Fruit fly (Drosophila melanogaster) whole organism, embryonic: ENCODE results near the gene CG18749.

Experiments used
- Awh ChIP-seq: fragments of 200-800 bp; sonication (Bioruptor generic); IDR thresholded peaks from 2 replicates; pipeline ENCODE4, ENCODE4 v1.3.6; 2022; ENCODE audit warnings: missing biosample characterization, missing genetic modification characterization
- CG10267 ChIP-seq: fragments of 200-800 bp; sonication (Bioruptor generic); optimal IDR thresholded peaks from 2 replicates; lab custom pipeline; 2018; ENCODE audit warnings: missing biosample characterization, mild to moderate bottlenecking, missing genetic modification characterization, moderate library complexity
- CG10959 ChIP-seq: fragments of 200-800 bp; sonication (Bioruptor generic); IDR thresholded peaks from 2 replicates; pipeline ENCODE4 v1.3.6; 2022; ENCODE audit warnings: missing biosample characterization, missing genetic modification characterization
- CG10979 ChIP-seq: fragments of 200-800 bp; sonication (Bioruptor generic); optimal IDR thresholded peaks from 2 replicates; lab custom pipeline; 2018; ENCODE audit warnings: missing biosample characterization, mild to moderate bottlenecking, missing genetic modification characterization, moderate library complexity
- CG11504 ChIP-seq: fragments of 200-800 bp; sonication (Bioruptor generic); optimal IDR thresholded peaks from 3 replicates; lab custom pipeline; 2019; ENCODE audit warnings: missing biosample characterization, mild to moderate bottlenecking, missing genetic modification characterization, moderate library complexity
- CG12769 ChIP-seq: fragments of 200-800 bp; sonication (Bioruptor generic); optimal IDR thresholded peaks from 2 replicates; lab custom pipeline; 2019; ENCODE audit warnings: missing biosample characterization, mild to moderate bottlenecking, missing genetic modification characterization, moderate library complexity
- CG17328 ChIP-seq: fragments of 200-800 bp; sonication (Bioruptor generic); IDR thresholded peaks from 2 replicates; pipeline ENCODE4 v1.3.6; 2022; ENCODE audit warnings: missing biosample characterization, missing genetic modification characterization
- CG17361 ChIP-seq: fragments of 200-800 bp; sonication (Bioruptor generic); IDR thresholded peaks from 3 replicates; pipeline ENCODE4 v1.3.6; 2022; ENCODE audit warnings: missing biosample characterization, missing genetic modification characterization
- CG17612 ChIP-seq: fragments of 200-800 bp; sonication (Bioruptor generic); IDR thresholded peaks from 2 replicates; pipeline ENCODE4 v1.3.6; 2022; ENCODE audit warnings: missing biosample characterization, missing genetic modification characterization
- CG18262 ChIP-seq: fragments of 200-800 bp; optimal IDR thresholded peaks from 3 replicates; lab custom pipeline; 2019; ENCODE audit warnings: missing biosample characterization, mild to moderate bottlenecking, missing genetic modification characterization, moderate library complexity
- CG2202 ChIP-seq: fragments of 200-800 bp; sonication (Bioruptor generic); optimal IDR thresholded peaks from 2 replicates; lab custom pipeline; 2018; ENCODE audit warnings: missing biosample characterization, mild to moderate bottlenecking, missing genetic modification characterization
- CG30431 ChIP-seq: fragments of 200-800 bp; sonication (Bioruptor generic); optimal IDR thresholded peaks from 2 replicates; lab custom pipeline; 2017; ENCODE audit warnings: missing biosample characterization, missing genetic modification characterization
- CG31441 ChIP-seq: fragments of 200-800 bp; sonication (Bioruptor generic); IDR thresholded peaks from 2 replicates; pipeline ENCODE4 v1.3.6; 2022; ENCODE audit warnings: missing biosample characterization, missing genetic modification characterization
- CG4404 ChIP-seq: fragments of 200-800 bp; sonication (Bioruptor generic); IDR thresholded peaks from 2 replicates; pipeline ENCODE4 v1.3.6; 2022; ENCODE audit warnings: missing biosample characterization, missing genetic modification characterization
- CG4820 ChIP-seq: fragments of 200-800 bp; sonication (Bioruptor generic); optimal IDR thresholded peaks from 3 replicates; lab custom pipeline; 2016; ENCODE audit warnings: missing biosample characterization, missing genetic modification characterization
- CG6272 ChIP-seq: fragments of 200-800 bp; sonication (Bioruptor generic); IDR thresholded peaks from 2 replicates; pipeline ENCODE4 v1.3.6; 2022; ENCODE audit warnings: missing biosample characterization, missing genetic modification characterization
- CG6813 ChIP-seq: fragments of 200-800 bp; sonication (Bioruptor generic); optimal IDR thresholded peaks from 2 replicates; lab custom pipeline; 2017; ENCODE audit warnings: missing biosample characterization, missing genetic modification characterization, mild to moderate bottlenecking, moderate library complexity, missing genetic modification reagents
- CG7745 ChIP-seq: fragments of 200-800 bp; sonication (Bioruptor generic); optimal IDR thresholded peaks from 2 replicates; lab custom pipeline; 2018; ENCODE audit warnings: missing biosample characterization, mild to moderate bottlenecking, missing genetic modification characterization, moderate library complexity
- CG8281 ChIP-seq: fragments of 200-800 bp; sonication (Bioruptor generic); optimal IDR thresholded peaks from 2 replicates; lab custom pipeline; 2018; ENCODE audit warnings: missing biosample characterization, mild to moderate bottlenecking, missing genetic modification characterization, moderate library complexity
- CG8388 ChIP-seq: fragments of 200-800 bp; sonication (Bioruptor generic); optimal IDR thresholded peaks from 2 replicates; lab custom pipeline; 2019; ENCODE audit warnings: missing biosample characterization, mild to moderate bottlenecking, missing genetic modification characterization, moderate library complexity
- CG8765 ChIP-seq: fragments of 200-800 bp; sonication (Bioruptor generic); IDR thresholded peaks from 2 replicates; pipeline ENCODE4 v1.3.6; 2022; ENCODE audit warnings: missing biosample characterization, missing genetic modification characterization
- CG8924 ChIP-seq: fragments of 200-800 bp; optimal IDR thresholded peaks from 3 replicates; lab custom pipeline; 2019; ENCODE audit warnings: missing biosample characterization, mild to moderate bottlenecking, missing genetic modification characterization, moderate library complexity
- CG9215 ChIP-seq: fragments of 200-800 bp; sonication (Bioruptor generic); IDR thresholded peaks from 2 replicates; pipeline ENCODE4 v1.3.6; 2022; ENCODE audit warnings: missing biosample characterization, missing genetic modification characterization
- CG9727 ChIP-seq: fragments of 200-800 bp; sonication (Bioruptor generic); optimal IDR thresholded peaks from 3 replicates; lab custom pipeline; 2017; ENCODE audit warnings: missing biosample characterization, mild to moderate bottlenecking, missing genetic modification characterization
- CrebB ChIP-seq: fragments of 200-800 bp; sonication (Bioruptor generic); optimal IDR thresholded peaks from 3 replicates; lab custom pipeline; 2018; ENCODE audit warnings: missing biosample characterization, mild to moderate bottlenecking, missing genetic modification characterization
- D ChIP-seq, 2 experiments: fragments of 200-800 bp in 1 of 2; fragments of >200 bp in 1 of 2; sonication (Bioruptor generic) in 1 of 2; optimal IDR thresholded peaks; 2 replicates in 1 of 2; 3 replicates in 1 of 2; lab custom pipeline; 2017; ENCODE audit warnings: mild to moderate bottlenecking in 1 of 2, missing biosample characterization in 1 of 2, missing genetic modification characterization in 1 of 2, missing genetic modification reagents in 1 of 2
- Elba2 ChIP-seq: fragments of 200-800 bp; sonication (Bioruptor generic); optimal IDR thresholded peaks from 3 replicates; lab custom pipeline; 2016; ENCODE audit warnings: missing biosample characterization, missing genetic modification characterization
- HLH3B ChIP-seq: fragments of 200-800 bp; sonication (Bioruptor generic); IDR thresholded peaks from 2 replicates; pipeline ENCODE4 v1.3.6; 2022; ENCODE audit warnings: missing biosample characterization, missing genetic modification characterization
- Pdp1 ChIP-seq, 2 experiments: fragments of 200-800 bp; sonication (Bioruptor generic); optimal IDR thresholded peaks; 3 replicates each; lab custom pipeline; 2016; ENCODE audit warnings: missing biosample characterization in 2 of 2, missing genetic modification characterization in 2 of 2, mild to moderate bottlenecking in 1 of 2, moderate library complexity in 1 of 2
- Sry-δ ChIP-seq: fragments of 200-800 bp; sonication (Bioruptor generic); optimal IDR thresholded peaks from 2 replicates; lab custom pipeline; 2016; ENCODE audit warnings: missing biosample characterization, missing genetic modification characterization
- Trl ChIP-seq, 3 experiments: fragments of >200 bp in 2 of 3; fragments of 200-800 bp in 1 of 3; sonication (Bioruptor generic) in 1 of 3; optimal IDR thresholded peaks; 2 replicates in 1 of 3; 3 replicates in 2 of 3; lab custom pipeline; 2016 to 2017; ENCODE audit warnings: missing biosample characterization in 1 of 3, missing genetic modification characterization in 1 of 3
- Xbp1 ChIP-seq: fragments of 200-800 bp; sonication (Bioruptor generic); optimal IDR thresholded peaks from 3 replicates; lab custom pipeline; 2016; ENCODE audit warnings: missing biosample characterization, mild to moderate bottlenecking, missing genetic modification characterization
- az2 ChIP-seq: fragments of 200-800 bp; sonication (Bioruptor generic); optimal IDR thresholded peaks from 3 replicates; lab custom pipeline; 2016; ENCODE audit warnings: missing biosample characterization, missing genetic modification characterization
- bsh ChIP-seq, 2 experiments: fragments of 200-800 bp; sonication (Bioruptor generic); optimal IDR thresholded peaks; 2 replicates each; lab custom pipeline; 2017 to 2018; ENCODE audit warnings: mild to moderate bottlenecking in 2 of 2, missing biosample characterization in 2 of 2, missing genetic modification characterization in 2 of 2, moderate library complexity in 1 of 2
- ci ChIP-seq: fragments of 200-800 bp; sonication (Bioruptor generic); IDR thresholded peaks from 3 replicates; pipeline ENCODE4 v1.3.6; 2022; ENCODE audit warnings: missing biosample characterization, missing genetic modification characterization
- dmrt11E ChIP-seq: fragments of 200-800 bp; sonication (Bioruptor generic); optimal IDR thresholded peaks from 3 replicates; lab custom pipeline; 2018; ENCODE audit warnings: missing biosample characterization, mild to moderate bottlenecking, missing genetic modification characterization, moderate library complexity
- ewg ChIP-seq: fragments of 200-800 bp; sonication (Bioruptor generic); optimal IDR thresholded peaks from 3 replicates; lab custom pipeline; 2017; ENCODE audit warnings: mild to moderate bottlenecking, missing biosample characterization, missing genetic modification reagents, missing genetic modification characterization
- gem ChIP-seq: fragments of 200-800 bp; sonication (Bioruptor generic); optimal IDR thresholded peaks from 2 replicates; lab custom pipeline; 2019; ENCODE audit warnings: missing biosample characterization, mild to moderate bottlenecking, missing genetic modification characterization, moderate library complexity
- kay ChIP-seq: fragments of 200-800 bp; sonication (Bioruptor generic); optimal IDR thresholded peaks from 2 replicates; lab custom pipeline; 2016; ENCODE audit warnings: missing biosample characterization, missing genetic modification characterization
- knrl ChIP-seq: fragments of 200-800 bp; sonication (Bioruptor generic); IDR thresholded peaks from 3 replicates; pipeline ENCODE4 v1.3.6; 2022; ENCODE audit warnings: missing biosample characterization, missing genetic modification characterization; ENCODE audit not compliant: partially characterized antibody
- pan ChIP-seq, 4 experiments: fragments of >200 bp in 3 of 4; fragments of 200-800 bp in 1 of 4; sonication (Bioruptor generic) in 1 of 4; optimal IDR thresholded peaks in 3 of 4; IDR thresholded peaks in 1 of 4; 2 replicates each; pipeline versions ENCODE4 v1.3.6 to Lab custom; 2017 to 2022; ENCODE audit warnings: missing biosample characterization in 2 of 4, missing genetic modification characterization in 2 of 4, mixed read lengths in 1 of 4
- sc ChIP-seq, 3 experiments: fragments of >200 bp in 2 of 3; fragments of 200-800 bp in 1 of 3; sonication (Bioruptor generic) in 1 of 3; optimal IDR thresholded peaks; 2 replicates in 2 of 3; 3 replicates in 1 of 3; lab custom pipeline; 2017; ENCODE audit warnings: mild to moderate bottlenecking in 1 of 3, missing biosample characterization in 1 of 3, missing genetic modification characterization in 1 of 3, missing genetic modification reagents in 1 of 3
- tin ChIP-seq: fragments of 200-800 bp; sonication (Bioruptor generic); optimal IDR thresholded peaks from 3 replicates; lab custom pipeline; 2016; ENCODE audit warnings: missing biosample characterization, missing genetic modification characterization
- unc-4 ChIP-seq: fragments of 200-800 bp; sonication (Bioruptor generic); IDR thresholded peaks from 2 replicates; pipeline ENCODE4 v1.3.6; 2022; ENCODE audit warnings: missing biosample characterization, missing genetic modification characterization; ENCODE audit not compliant: partially characterized antibody

The CG18749 gene

dm6 chr3R:8197137-8197536 is 46.7 kb upstream of the CG18749 start (continued):
- 0 out of 2 replicates have a peak, but pooled peaks have one; percentile 8 for TF ChIP-seq CG31441 (GFP tag; lab: Robert Waterston, UW)
- peak; percentile 37 for TF ChIP-seq CG7745
- no peak for TF ChIP-seq CG8281 (tag; lab: Kevin White, UChicago)
- TF ChIP-seq CG12769: no peak
- TF ChIP-seq CG10979 (tag; lab: Kevin White, UChicago): peak; percentile 56
- no peak for TF ChIP-seq Trl (optimal IDR thresholded peaks at IDR 0.05; lab: Kevin White, UChicago)
- peak; percentile 13 for TF ChIP-seq Trl (GFP tag; optimal IDR thresholded peaks at IDR 0.05; lab: Kevin White, UChicago)
- TF ChIP-seq Sry-δ (GFP tag; lab: Kevin White, UChicago): no peak
- peak; percentile 5 for TF ChIP-seq CG8924
- TF ChIP-seq knrl (GFP tag; lab: Robert Waterston, UW): no peak
- TF ChIP-seq Elba2: peak; percentile 74
- TF ChIP-seq Xbp1 (GFP tag; lab: Kevin White, UChicago): peak; percentile 29
- TF ChIP-seq unc-4 (GFP tag; lab: Robert Waterston, UW): no peak
- no peak for TF ChIP-seq CrebB (tag; lab: Kevin White, UChicago)
- no peak for TF ChIP-seq Awh
- TF ChIP-seq gem (tag; lab: Kevin White, UChicago): peak; percentile 49
- peak; percentile 16 for TF ChIP-seq CG11504 (tag; lab: Kevin White, UChicago)
- TF ChIP-seq tin (GFP tag; lab: Kevin White, UChicago): peak; percentile 24
- TF ChIP-seq CG18262 (tag; lab: Kevin White, UChicago): peak; percentile 56
- no peak for TF ChIP-seq CG6272 (GFP tag; lab: Robert Waterston, UW)
- TF ChIP-seq CG17361 (GFP tag; lab: Robert Waterston, UW): 0 out of 3 replicates have a peak, but pooled peaks have one; percentile 11
- peak; percentile 18 for TF ChIP-seq az2 (GFP tag; lab: Kevin White, UChicago)
- TF ChIP-seq bsh (GFP tag; optimal IDR thresholded peaks at IDR 0.05; lab: Kevin White, UChicago): peak in 1 of 2 experiments; percentile 41
- peak; percentile 37 for TF ChIP-seq CG30431 (GFP tag; lab: Kevin White, UChicago)
- peak; percentile 79 for TF ChIP-seq CG4404
- no peak for TF ChIP-seq CG8388 (GFP tag; lab: Kevin White, UChicago)
- no peak for TF ChIP-seq CG9215
- peak; percentile 78 for TF ChIP-seq dmrt11E (tag; lab: Kevin White, UChicago)
- peak; percentile 4 for TF ChIP-seq CG6813 (GFP tag; lab: Kevin White, UChicago)
- no peak for TF ChIP-seq D (optimal IDR thresholded peaks at IDR 0.05; lab: Kevin White, UChicago)
- peak; percentile 20 for TF ChIP-seq D (GFP tag; optimal IDR thresholded peaks at IDR 0.05; lab: Kevin White, UChicago)
- TF ChIP-seq CG17612: no peak
- peak; percentile 67; the same call in 1 of the 3 replicates for TF ChIP-seq ci (GFP tag; lab: Robert Waterston, UW)
- TF ChIP-seq CG9727: peak; percentile 60
- TF ChIP-seq sc (optimal IDR thresholded peaks at IDR 0.05; lab: Kevin White, UChicago): no peak
- TF ChIP-seq sc (GFP tag; optimal IDR thresholded peaks at IDR 0.05; lab: Kevin White, UChicago): peak; percentile 27
- no peak for TF ChIP-seq kay
- TF ChIP-seq CG8765 (GFP tag; lab: Robert Waterston, UW): peak; percentile 57; the same call in 1 of the 2 replicates
- peak; percentile 28 for TF ChIP-seq CG4820 (GFP tag; lab: Kevin White, UChicago)
- peak; percentile 71 for TF ChIP-seq CG10959 (GFP tag; lab: Robert Waterston, UW)
- TF ChIP-seq CG17328: peak; percentile 59
- peak; percentile 38 for TF ChIP-seq CG2202
- no peak for TF ChIP-seq HLH3B (GFP tag; lab: Robert Waterston, UW)
- peak; percentile 19 for TF ChIP-seq CG10267
- TF ChIP-seq pan (optimal IDR thresholded peaks at IDR 0.05; lab: Kevin White, UChicago): no peak
- peak in 1 of 2 experiments; percentile 14 for TF ChIP-seq pan (GFP tag; optimal IDR thresholded peaks at IDR 0.05 in 1 of 2, IDR thresholded peaks at IDR 0.05 in 1 of 2)
- no peak for TF ChIP-seq ewg
- TF ChIP-seq Pdp1 (GFP tag; optimal IDR thresholded peaks at IDR 0.05; lab: Kevin White, UChicago): peak in 1 of 2 experiments; percentile 22
